Worm (Caenorhabditis elegans) whole organism, dauer: ENCODE results near the gene T05A1.5.
"Not testable (repeated sequence)": the region's sequence is repeated elsewhere in the genome, so short reads cannot be mapped to it uniquely, and the experiment has no call there.

Experiments used
- unc-62 ChIP-seq: sonication (generic microtip); optimal IDR thresholded peaks from 2 replicates; lab custom pipeline; 2017; ENCODE audit warnings: missing biosample characterization, missing genetic modification reagents, missing genetic modification characterization

T05A1.5 gene

ce11 chrIV:9580021-9580420 is 33.9 kb downstream of the T05A1.5 start, which contains the start of gene npr-2:
Gene npr-2 (minus strand): TSS chrIV:9580121.
- TF ChIP-seq unc-62 (GFP tag; lab: Kevin White, UChicago): no peak

- TF ChIP-seq unc-62 (GFP tag; lab: Kevin White, UChicago): no peak
Measured at ce11 chrIV:9584352-9584751, 38.3 kb downstream of the T05A1.5 start.

- TF ChIP-seq unc-62 (GFP tag; lab: Kevin White, UChicago): no peak
Measured at ce11 chrIV:9588784-9589457, 42.8 kb downstream of the T05A1.5 start, which contains the start of gene trcs-1. Gene trcs-1 (minus strand): TSS chrIV:9588834.

- no peak for TF ChIP-seq unc-62 (GFP tag; lab: Kevin White, UChicago)
Measured at ce11 chrIV:9592413-9592812, 46.3 kb downstream of the T05A1.5 start, which contains the start of gene pei-1. Gene pei-1 (minus strand): TSS chrIV:9592513.

- no peak for TF ChIP-seq unc-62 (GFP tag; lab: Kevin White, UChicago)
Measured at ce11 chrIV:9593456-9593855, 47.4 kb downstream of the T05A1.5 start, which contains the start of gene spp-18. Gene spp-18 (plus strand): TSS chrIV:9593712.

- TF ChIP-seq unc-62 (GFP tag; lab: Kevin White, UChicago): not testable (repeated sequence)
Measured at ce11 chrIV:9595779-9596406, 49.8 kb downstream of the T05A1.5 start, which contains the start of the genes F27C8.3 and F27C8.2. Gene F27C8.3 (minus strand): TSS chrIV:9595879. Gene F27C8.2 (plus strand): TSS chrIV:9596356.

- no peak for TF ChIP-seq unc-62 (GFP tag; lab: Kevin White, UChicago)
Measured at ce11 chrIV:9601595-9601994, 55.5 kb downstream of the T05A1.5 start, which contains the start of gene aat-1. Gene aat-1 (minus strand): TSS chrIV:9601695.

- TF ChIP-seq unc-62 (GFP tag; lab: Kevin White, UChicago): no peak
Measured at ce11 chrIV:9607945-9608344, 61.9 kb downstream of the T05A1.5 start.

ce11 chrIV:9609095-9609494 is 63.0 kb downstream of the T05A1.5 start:
- TF ChIP-seq unc-62 (GFP tag; lab: Kevin White, UChicago): no peak
